Fruit fly (Drosophila melanogaster) whole organism, embryonic: ENCODE data around the gene CG45002.

Experiments used
- Atf6 ChIP-seq: fragments of 200-800 bp; sonication (Bioruptor generic); IDR thresholded peaks from 2 replicates; pipeline ENCODE4 v1.3.6; 2022; ENCODE audit warnings: missing biosample characterization, missing genetic modification characterization
- Bgb ChIP-seq: fragments of 200-800 bp; sonication (Bioruptor generic); IDR thresholded peaks from 2 replicates; pipeline ENCODE4 v1.3.6; 2022; ENCODE audit warnings: missing biosample characterization, missing genetic modification characterization; ENCODE audit not compliant: partially characterized antibody
- CG10979 ChIP-seq: fragments of 200-800 bp; sonication (Bioruptor generic); optimal IDR thresholded peaks from 2 replicates; lab custom pipeline; 2018; ENCODE audit warnings: missing biosample characterization, mild to moderate bottlenecking, missing genetic modification characterization, moderate library complexity
- CG11504 ChIP-seq: fragments of 200-800 bp; sonication (Bioruptor generic); optimal IDR thresholded peaks from 3 replicates; lab custom pipeline; 2019; ENCODE audit warnings: missing biosample characterization, mild to moderate bottlenecking, missing genetic modification characterization, moderate library complexity
- CG12104 ChIP-seq: fragments of 200-800 bp; sonication (Bioruptor generic); optimal IDR thresholded peaks from 3 replicates; lab custom pipeline; 2016; ENCODE audit warnings: missing biosample characterization, missing genetic modification characterization
- CG12299 ChIP-seq: fragments of 200-800 bp; sonication (Bioruptor generic); optimal IDR thresholded peaks from 2 replicates; lab custom pipeline; 2018; ENCODE audit warnings: missing biosample characterization, mild to moderate bottlenecking, missing genetic modification characterization
- CG13123 ChIP-seq: fragments of 200-800 bp; sonication (Bioruptor generic); optimal IDR thresholded peaks from 2 replicates; lab custom pipeline; 2016; ENCODE audit warnings: missing biosample characterization, missing genetic modification characterization
- CG13287 ChIP-seq: fragments of 200-800 bp; sonication (Bioruptor generic); IDR thresholded peaks from 2 replicates; pipeline ENCODE4 v1.3.6; 2022; ENCODE audit warnings: missing biosample characterization, missing genetic modification characterization; ENCODE audit not compliant: partially characterized antibody
- CG13296 ChIP-seq: fragments of 200-800 bp; sonication (Bioruptor generic); optimal IDR thresholded peaks from 3 replicates; lab custom pipeline; 2018; ENCODE audit warnings: missing biosample characterization, mild to moderate bottlenecking, missing genetic modification characterization
- CG13424 ChIP-seq: fragments of 200-800 bp; sonication (Bioruptor generic); optimal IDR thresholded peaks from 2 replicates; lab custom pipeline; 2019; ENCODE audit warnings: missing biosample characterization, mild to moderate bottlenecking, missing genetic modification characterization, moderate library complexity
- CG14014 ChIP-seq: fragments of 200-800 bp; sonication (Bioruptor generic); IDR thresholded peaks from 2 replicates; pipeline ENCODE4 v1.3.6; 2022; ENCODE audit warnings: missing biosample characterization, missing genetic modification characterization
- CG15011 ChIP-seq: fragments of 200-800 bp; sonication (Bioruptor generic); optimal IDR thresholded peaks from 3 replicates; lab custom pipeline; 2018; ENCODE audit warnings: missing biosample characterization, mild to moderate bottlenecking, missing genetic modification characterization
- CG17612 ChIP-seq: fragments of 200-800 bp; sonication (Bioruptor generic); IDR thresholded peaks from 2 replicates; pipeline ENCODE4 v1.3.6; 2022; ENCODE audit warnings: missing biosample characterization, missing genetic modification characterization
- CG2116 ChIP-seq: fragments of 200-800 bp; sonication (Bioruptor generic); optimal IDR thresholded peaks from 3 replicates; lab custom pipeline; 2018; ENCODE audit warnings: missing biosample characterization, mild to moderate bottlenecking, missing genetic modification characterization
- CG30020 ChIP-seq: fragments of 200-800 bp; optimal IDR thresholded peaks from 2 replicates; lab custom pipeline; 2019; ENCODE audit warnings: missing biosample characterization, mild to moderate bottlenecking, missing genetic modification characterization, moderate library complexity
- CG30403 ChIP-seq: fragments of 200-800 bp; sonication (Bioruptor generic); optimal IDR thresholded peaks from 3 replicates; lab custom pipeline; 2016; ENCODE audit warnings: missing biosample characterization, missing genetic modification characterization
- CG34224 ChIP-seq: fragments of 200-800 bp; sonication (Bioruptor generic); IDR thresholded peaks from 3 replicates; pipeline ENCODE4 v1.3.6; 2022; ENCODE audit warnings: missing biosample characterization, missing genetic modification characterization; ENCODE audit not compliant: partially characterized antibody
- CG4424 ChIP-seq: fragments of 200-800 bp; sonication (Bioruptor generic); optimal IDR thresholded peaks from 3 replicates; lab custom pipeline; 2016; ENCODE audit warnings: missing biosample characterization, missing genetic modification characterization
- CG4820 ChIP-seq: fragments of 200-800 bp; sonication (Bioruptor generic); optimal IDR thresholded peaks from 3 replicates; lab custom pipeline; 2016; ENCODE audit warnings: missing biosample characterization, missing genetic modification characterization
- CG6272 ChIP-seq: fragments of 200-800 bp; sonication (Bioruptor generic); IDR thresholded peaks from 2 replicates; pipeline ENCODE4 v1.3.6; 2022; ENCODE audit warnings: missing biosample characterization, missing genetic modification characterization
- CG6791 ChIP-seq: fragments of 200-800 bp; sonication (Bioruptor generic); IDR thresholded peaks from 3 replicates; pipeline ENCODE4 v1.3.6; 2022; ENCODE audit warnings: missing biosample characterization, missing genetic modification characterization; ENCODE audit not compliant: partially characterized antibody
- CG6854 ChIP-seq: fragments of 200-800 bp; sonication (Bioruptor generic); optimal IDR thresholded peaks from 3 replicates; lab custom pipeline; 2017; ENCODE audit warnings: missing biosample characterization, mild to moderate bottlenecking, missing genetic modification characterization
- CG7372 ChIP-seq: fragments of 200-800 bp; sonication (Bioruptor generic); IDR thresholded peaks from 2 replicates; pipeline ENCODE4 v1.3.6; 2022; ENCODE audit warnings: missing biosample characterization, missing genetic modification characterization
- CG7556 ChIP-seq: fragments of 200-800 bp; sonication (Bioruptor generic); optimal IDR thresholded peaks from 2 replicates; lab custom pipeline; 2017; ENCODE audit warnings: missing biosample characterization, mild to moderate bottlenecking, missing genetic modification characterization
- CG8359 ChIP-seq: fragments of 200-800 bp; sonication (Bioruptor generic); optimal IDR thresholded peaks from 2 replicates; lab custom pipeline; 2017; ENCODE audit warnings: missing biosample characterization, mild to moderate bottlenecking, missing genetic modification characterization, borderline replicate concordance
- Hr39 ChIP-seq: fragments of >200 bp; optimal IDR thresholded peaks from 2 replicates; lab custom pipeline; 2017
- MESR4 ChIP-seq: fragments of 200-800 bp; sonication (Bioruptor generic); optimal IDR thresholded peaks from 2 replicates; lab custom pipeline; 2018; ENCODE audit warnings: missing biosample characterization, mild to moderate bottlenecking, missing genetic modification characterization, moderate library complexity
- MTF-1 ChIP-seq: fragments of 200-800 bp; sonication (Bioruptor generic); optimal IDR thresholded peaks from 2 replicates; lab custom pipeline; 2018; ENCODE audit warnings: missing biosample characterization, mild to moderate bottlenecking, missing genetic modification characterization, borderline replicate concordance
- NK7.1 ChIP-seq: fragments of 200-800 bp; sonication (Bioruptor generic); optimal IDR thresholded peaks from 3 replicates; lab custom pipeline; 2016; ENCODE audit warnings: missing biosample characterization, missing genetic modification characterization
- Nf-YC ChIP-seq: fragments of 200-800 bp; optimal IDR thresholded peaks from 3 replicates; lab custom pipeline; 2019; ENCODE audit warnings: missing biosample characterization, mild to moderate bottlenecking, missing genetic modification characterization, moderate library complexity
- NfI ChIP-seq: fragments of 200-800 bp; sonication (Bioruptor generic); optimal IDR thresholded peaks from 3 replicates; lab custom pipeline; 2018; ENCODE audit warnings: missing biosample characterization, mild to moderate bottlenecking, missing genetic modification characterization, moderate library complexity
- Sin3A ChIP-seq: fragments of >200 bp; optimal IDR thresholded peaks from 2 replicates; lab custom pipeline; 2018
- amos ChIP-seq: fragments of 200-800 bp; sonication (Bioruptor generic); IDR thresholded peaks from 2 replicates; pipeline ENCODE4 v1.3.6; 2022; ENCODE audit warnings: missing biosample characterization, missing genetic modification characterization; ENCODE audit not compliant: partially characterized antibody
- bab2 ChIP-seq: fragments of 200-800 bp; sonication (Bioruptor generic); optimal IDR thresholded peaks from 2 replicates; lab custom pipeline; 2016; ENCODE audit warnings: missing biosample characterization, missing genetic modification characterization
- bigmax ChIP-seq: fragments of 200-800 bp; sonication (Bioruptor generic); optimal IDR thresholded peaks from 2 replicates; lab custom pipeline; 2018; ENCODE audit warnings: missing biosample characterization, mild to moderate bottlenecking, missing genetic modification characterization
- corto ChIP-seq: fragments of 200-800 bp; sonication (Bioruptor generic); optimal IDR thresholded peaks from 2 replicates; lab custom pipeline; 2016; ENCODE audit warnings: missing biosample characterization, mild to moderate bottlenecking, missing genetic modification characterization, moderate library complexity
- crp ChIP-seq, 2 experiments: fragments of 200-800 bp; sonication (Bioruptor generic); optimal IDR thresholded peaks; 2 replicates in 1 of 2; 3 replicates in 1 of 2; lab custom pipeline; 2017; ENCODE audit warnings: missing biosample characterization in 2 of 2, missing genetic modification characterization in 2 of 2, mild to moderate bottlenecking in 1 of 2, moderate library complexity in 1 of 2
- dati ChIP-seq: fragments of 200-800 bp; sonication (Bioruptor generic); IDR thresholded peaks from 2 replicates; pipeline ENCODE4 v1.3.6; 2022; ENCODE audit warnings: missing biosample characterization, missing genetic modification characterization
- grau ChIP-seq: fragments of 200-800 bp; optimal IDR thresholded peaks from 3 replicates; lab custom pipeline; 2019; ENCODE audit warnings: missing biosample characterization, mild to moderate bottlenecking, missing genetic modification characterization, moderate library complexity
- hb ChIP-seq: fragments of 200-800 bp; sonication (Bioruptor generic); IDR thresholded peaks from 3 replicates; pipeline ENCODE4 v1.3.6; 2022; ENCODE audit warnings: missing biosample characterization, missing genetic modification characterization; ENCODE audit not compliant: partially characterized antibody
- jing ChIP-seq: fragments of 200-800 bp; sonication (Bioruptor generic); optimal IDR thresholded peaks from 2 replicates; lab custom pipeline; 2018; ENCODE audit warnings: missing biosample characterization, mild to moderate bottlenecking, missing genetic modification characterization
- lbe ChIP-seq: fragments of 200-800 bp; sonication (Bioruptor generic); optimal IDR thresholded peaks from 2 replicates; lab custom pipeline; 2016; ENCODE audit warnings: missing biosample characterization, mild to moderate bottlenecking, missing genetic modification characterization
- pb ChIP-seq: fragments of 200-800 bp; sonication (Bioruptor generic); optimal IDR thresholded peaks from 3 replicates; lab custom pipeline; 2016; ENCODE audit warnings: missing biosample characterization, missing genetic modification characterization
- prd ChIP-seq, 3 experiments: fragments of >200 bp in 2 of 3; fragments of 200-800 bp in 1 of 3; sonication (Bioruptor generic) in 1 of 3; optimal IDR thresholded peaks in 2 of 3; IDR thresholded peaks in 1 of 3; 2 replicates in 2 of 3; 3 replicates in 1 of 3; pipeline versions ENCODE4 v1.3.6 to Lab custom; 2017 to 2022; ENCODE audit warnings: missing biosample characterization in 1 of 3, missing genetic modification characterization in 1 of 3
- row ChIP-seq: fragments of 200-800 bp; sonication (Bioruptor generic); IDR thresholded peaks from 3 replicates; pipeline ENCODE4 v1.3.6; 2022; ENCODE audit warnings: missing biosample characterization, missing genetic modification characterization
- slbo ChIP-seq: fragments of 200-800 bp; sonication (Bioruptor generic); IDR thresholded peaks from 2 replicates; pipeline ENCODE4 v1.3.6; 2022; ENCODE audit warnings: missing biosample characterization, missing genetic modification characterization
- sob ChIP-seq: fragments of 200-800 bp; sonication (Bioruptor generic); IDR thresholded peaks from 2 replicates; pipeline ENCODE4 v1.3.6; 2022; ENCODE audit warnings: missing biosample characterization, missing genetic modification characterization
- stwl ChIP-seq: fragments of 200-800 bp; sonication (Bioruptor generic); optimal IDR thresholded peaks from 3 replicates; lab custom pipeline; 2018; ENCODE audit warnings: missing biosample characterization, mild to moderate bottlenecking, missing genetic modification characterization, moderate library complexity

CG45002 gene

dm6 chrX:17091062-17091904 is 24.8 kb upstream of the CG45002 start, which contains the start of the genes CG16700 and CG4991 (continued):
- TF ChIP-seq NfI (GFP tag; lab: Kevin White, UChicago) (peak; percentile 55), CG6791 (no peak), grau (tag; lab: Kevin White, UChicago) (peak; percentile 90), CG12299 (tag; lab: Kevin White, UChicago) (peak; percentile 63), CG34224 (GFP tag; lab: Robert Waterston, UW) (no peak), CG4820 (GFP tag; lab: Kevin White, UChicago) (peak; percentile 68), pb (no peak), CG30403 (GFP tag; lab: Kevin White, UChicago) (peak; percentile 88), MTF-1 (GFP tag; lab: Kevin White, UChicago) (no peak), CG6854 (GFP tag; lab: Kevin White, UChicago) (peak; percentile 72), corto (GFP tag; lab: Kevin White, UChicago) (no peak), sob (peak; percentile 61), CG14014 (GFP tag; lab: Robert Waterston, UW) (peak; percentile 71), dati (GFP tag; lab: Robert Waterston, UW) (no peak), CG10979 (tag; lab: Kevin White, UChicago) (peak; percentile 82), CG17612 (GFP tag; lab: Robert Waterston, UW) (0 out of 2 replicates have a peak, but pooled peaks have one; percentile 30), crp (GFP tag; optimal IDR thresholded peaks at IDR 0.05; lab: Kevin White, UChicago) (peak in 1 of 2 experiments; percentile 82), CG7372 (peak; percentile 67), CG7556 (GFP tag; lab: Kevin White, UChicago) (peak; percentile 93), CG30020 (tag; lab: Kevin White, UChicago) (peak; percentile 69), Atf6 (GFP tag; lab: Robert Waterston, UW) (peak; percentile 58; the same call in 1 of the 2 replicates), bigmax (GFP tag; lab: Kevin White, UChicago) (no peak), stwl (no peak), CG13424 (peak; percentile 90), amos (GFP tag; lab: Robert Waterston, UW) (no peak), row (GFP tag; lab: Robert Waterston, UW) (peak; percentile 83), CG12104 (GFP tag; lab: Kevin White, UChicago) (peak; percentile 76), CG4424 (GFP tag; lab: Kevin White, UChicago) (peak; percentile 79), hb (GFP tag; lab: Robert Waterston, UW) (no peak), CG13287 (GFP tag; lab: Robert Waterston, UW) (no peak), prd (optimal IDR thresholded peaks at IDR 0.05; lab: Kevin White, UChicago) (no peak), prd (GFP tag; IDR thresholded peaks at IDR 0.05; lab: Robert Waterston, UW) (peak; percentile 87), CG13296 (GFP tag; lab: Kevin White, UChicago) (peak; percentile 82), CG2116 (GFP tag; lab: Kevin White, UChicago) (peak; percentile 33), Sin3A (lab: Kevin White, UChicago) (no peak), CG13123 (GFP tag; lab: Kevin White, UChicago) (peak; percentile 38), NK7.1 (GFP tag; lab: Kevin White, UChicago) (no peak), Hr39 (lab: Kevin White, UChicago) (no peak), CG11504 (tag; lab: Kevin White, UChicago) (peak; percentile 90), CG15011 (GFP tag; lab: Kevin White, UChicago) (peak; percentile 65), slbo (peak; percentile 79), Nf-YC (tag; lab: Kevin White, UChicago) (peak; percentile 83), bab2 (GFP tag; lab: Kevin White, UChicago) (peak; percentile 43), CG8359 (GFP tag; lab: Kevin White, UChicago) (peak; percentile 31), Bgb (GFP tag; lab: Robert Waterston, UW) (no peak), MESR4 (GFP tag; lab: Kevin White, UChicago) (no peak), lbe (GFP tag; lab: Kevin White, UChicago) (no peak), CG6272 (GFP tag; lab: Robert Waterston, UW) (peak; percentile 32; the same call in 1 of the 2 replicates), jing (GFP tag; lab: Kevin White, UChicago) (no peak)
